Worm (Caenorhabditis elegans): ENCODE data around the gene F32D8.2.

F32D8.2 gene

DNA sequence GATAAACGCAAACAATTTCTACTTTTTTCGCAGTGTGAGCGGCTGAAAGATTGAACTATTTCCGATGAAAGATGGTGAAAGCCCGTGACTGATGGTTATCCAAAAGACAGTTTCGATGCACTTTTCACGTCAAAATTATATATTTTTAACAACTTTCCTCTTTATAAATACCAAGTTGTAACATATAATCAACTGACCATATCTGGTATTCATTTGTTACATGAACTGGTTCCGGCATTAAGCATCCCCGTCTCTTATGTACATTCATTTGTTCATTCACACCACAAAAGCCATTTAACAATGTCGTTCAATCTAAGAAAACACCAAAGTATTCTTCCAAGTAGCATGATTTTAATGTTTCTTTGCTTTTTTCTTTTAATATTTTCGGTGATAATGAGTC is at the start of gene F32D8.2:
F32D8.2 (plus strand) TSS at position 301 of the 400 bp plus-strand sequence.
- TF ChIP-seq sdz-38 (tag; optimal IDR thresholded peaks at IDR 0.05), result no peak
- no peak for TF ChIP-seq lin-35 (GFP tag; optimal IDR thresholded peaks at IDR 0.05)
- TF ChIP-seq ztf-28 (GFP tag; IDR thresholded peaks at IDR 0.05), result no peak
- no peak for TF ChIP-seq ceh-91 (GFP tag; IDR thresholded peaks at IDR 0.05)
- TF ChIP-seq F22D6.2 (tag; optimal IDR thresholded peaks at IDR 0.05), result no peak
- TF ChIP-seq athp-1 (tag; optimal IDR thresholded peaks at IDR 0.05), result no peak
- no peak for TF ChIP-seq B0019.2 (GFP tag; conservative IDR thresholded peaks at IDR 0.05)
- TF ChIP-seq madf-3 (GFP tag; IDR thresholded peaks at IDR 0.05), result no peak
- no peak for TF ChIP-seq nfyb-1 (GFP tag; IDR thresholded peaks at IDR 0.05)
- no peak for TF ChIP-seq Y95B8A.8 (GFP tag; IDR thresholded peaks at IDR 0.05)
- no peak for TF ChIP-seq mcd-1 (GFP tag; IDR thresholded peaks at IDR 0.05)

DNA sequence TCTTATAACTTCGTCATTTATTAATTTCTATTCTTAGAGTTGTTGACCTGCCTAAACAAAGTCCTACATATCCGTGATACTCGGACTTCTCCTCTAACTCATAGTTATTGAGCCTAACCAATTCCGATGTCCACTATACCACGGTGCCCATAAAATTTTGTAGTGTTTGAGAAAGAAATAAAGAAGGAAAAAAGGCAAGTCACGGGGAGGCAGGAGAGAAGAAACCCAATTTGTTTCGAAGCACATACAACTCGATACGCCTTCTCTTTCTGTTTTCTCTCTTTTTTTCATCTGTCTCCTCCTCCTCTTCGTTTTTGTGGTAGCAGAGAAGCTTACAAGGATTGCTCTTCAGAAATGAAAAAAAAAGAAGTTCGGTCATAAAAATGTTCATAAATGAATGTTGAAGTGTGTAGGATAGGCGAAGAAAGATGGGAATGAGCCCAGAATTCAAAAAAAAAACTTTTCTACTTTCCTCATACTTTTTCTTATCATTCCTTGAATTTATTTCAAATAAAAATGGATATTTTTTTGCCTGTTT is 48.8 kb upstream of the F32D8.2 start:
- TF ChIP-seq F39B2.1 (GFP tag; IDR thresholded peaks at IDR 0.05) (no peak), B0261.1 (tag; optimal IDR thresholded peaks at IDR 0.05) (no peak), bed-2 (GFP tag; IDR thresholded peaks at IDR 0.05) (no peak), nfyb-1 (GFP tag; IDR thresholded peaks at IDR 0.05) (no peak), bed-1 (GFP tag; IDR thresholded peaks at IDR 0.05) (no peak), atf-7 (tag; optimal IDR thresholded peaks at IDR 0.05) (no peak), efl-1 (GFP tag; optimal IDR thresholded peaks at IDR 0.05) (no peak), zfh-2 (GFP tag; conservative IDR thresholded peaks at IDR 0.05) (no peak), egl-18 (GFP tag; IDR thresholded peaks at IDR 0.05) (no peak), somi-1 (GFP tag; optimal IDR thresholded peaks at IDR 0.05) (no peak)

DNA sequence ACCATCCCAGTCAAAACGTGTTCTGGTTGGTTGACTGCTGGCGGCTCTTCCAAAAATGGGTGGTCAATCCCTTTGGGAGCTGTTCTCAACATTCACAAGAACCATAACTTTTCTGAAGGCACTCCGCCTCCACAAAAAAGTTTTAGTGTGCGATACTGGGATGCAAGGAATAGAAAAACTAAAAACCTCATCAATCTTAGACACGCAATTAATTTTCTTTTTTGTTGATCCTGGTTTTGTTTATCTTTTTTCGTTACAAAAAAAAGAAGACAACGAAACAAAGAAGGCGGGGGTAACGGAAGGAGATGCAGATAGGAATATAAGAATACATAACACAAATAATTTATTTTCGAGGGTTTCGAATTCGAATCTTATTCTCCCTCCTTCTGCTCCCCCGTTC is 45.4 kb upstream of the F32D8.2 start:
- TF ChIP-seq hsf-1 (GFP tag; IDR thresholded peaks at IDR 0.05), result no peak
- no peak for TF ChIP-seq unc-62 (GFP tag; optimal IDR thresholded peaks at IDR 0.05)
- TF ChIP-seq B0336.3 (GFP tag; IDR thresholded peaks at IDR 0.05), result no peak
- no peak for TF ChIP-seq hlh-26 (GFP tag; conservative IDR thresholded peaks at IDR 0.05)
- no peak for TF ChIP-seq ekl-4 (GFP tag; IDR thresholded peaks at IDR 0.05)
- TF ChIP-seq chd-7 (tag; optimal IDR thresholded peaks at IDR 0.05), result no peak
- no peak for TF ChIP-seq lag-1 (GFP tag; IDR thresholded peaks at IDR 0.05)
- no peak for TF ChIP-seq egrh-3 (GFP tag; IDR thresholded peaks at IDR 0.05)
- TF ChIP-seq nfya-2 (GFP tag; IDR thresholded peaks at IDR 0.05), result no peak
- TF ChIP-seq F49E8.2 (tag; optimal IDR thresholded peaks at IDR 0.05; ENCODE audit: insufficient read depth), result no peak

DNA sequence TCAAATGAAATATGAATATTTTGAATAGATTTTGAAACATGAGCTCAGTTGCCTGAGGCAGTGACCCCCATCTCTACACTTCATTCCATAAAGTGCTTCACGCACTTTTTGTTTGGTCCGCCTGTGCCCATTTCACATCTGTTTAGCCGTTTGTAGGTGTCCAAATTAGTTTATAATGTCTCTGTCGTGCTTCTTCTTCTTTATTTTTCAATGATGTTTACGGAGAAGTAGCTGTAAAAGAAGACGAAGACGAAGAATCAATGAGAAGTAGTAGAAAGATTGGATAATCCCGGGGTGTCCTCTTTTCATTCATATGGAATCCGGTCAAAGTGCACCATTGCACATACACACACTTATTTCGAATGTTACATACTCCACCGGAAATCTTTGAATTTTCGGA is 44.2 kb upstream of the F32D8.2 start:
- TF ChIP-seq nfya-1 (tag; optimal IDR thresholded peaks at IDR 0.05; ENCODE audit: borderline replicate concordance, insufficient read depth) (no peak), ets-4 (GFP tag; optimal IDR thresholded peaks at IDR 0.05) (no peak), madf-6 (GFP tag; IDR thresholded peaks at IDR 0.05) (no peak), dox-1 (GFP tag; IDR thresholded peaks at IDR 0.05) (no peak), tlf-1 (GFP tag; optimal IDR thresholded peaks at IDR 0.05) (no peak), sdz-38 (tag; optimal IDR thresholded peaks at IDR 0.05) (no peak), chd-7 (tag; optimal IDR thresholded peaks at IDR 0.05) (no peak), T26A5.8 (tag; optimal IDR thresholded peaks at IDR 0.05) (no peak)

Data from whole organism, young adult.